Fruit fly (Drosophila melanogaster) whole organism, embryonic: ENCODE data around the gene Pa1.
A peak's percentile ranks its signal among the peaks of the same experiment; 100 is the strongest.

Experiments
- BEAF-32 ChIP-seq: fragments of 200-800 bp; sonication (Bioruptor generic); optimal IDR thresholded peaks from 3 replicates; lab custom pipeline; 2017; ENCODE audit warnings: missing biosample characterization, missing genetic modification characterization, mild to moderate bottlenecking, moderate library complexity, missing genetic modification reagents
- CG10366 ChIP-seq: fragments of 200-800 bp; sonication (Bioruptor generic); IDR thresholded peaks from 2 replicates; pipeline ENCODE4 v1.3.6; 2022; ENCODE audit warnings: missing biosample characterization, missing genetic modification characterization
- CG11560 ChIP-seq: fragments of 200-800 bp; sonication (Bioruptor generic); IDR thresholded peaks from 3 replicates; pipeline ENCODE4 v1.3.6; 2022; ENCODE audit warnings: missing biosample characterization, missing genetic modification characterization
- CG12299 ChIP-seq: fragments of 200-800 bp; sonication (Bioruptor generic); optimal IDR thresholded peaks from 2 replicates; lab custom pipeline; 2018; ENCODE audit warnings: missing biosample characterization, mild to moderate bottlenecking, missing genetic modification characterization
- CG12942 ChIP-seq: fragments of 200-800 bp; sonication (Bioruptor generic); optimal IDR thresholded peaks from 3 replicates; lab custom pipeline; 2016; ENCODE audit warnings: missing biosample characterization, missing genetic modification characterization
- CG14710 ChIP-seq: fragments of 200-800 bp; sonication (Bioruptor generic); optimal IDR thresholded peaks from 3 replicates; lab custom pipeline; 2019; ENCODE audit warnings: missing biosample characterization, mild to moderate bottlenecking, missing genetic modification characterization, moderate library complexity
- CG15514 ChIP-seq: fragments of 200-800 bp; sonication (Bioruptor generic); optimal IDR thresholded peaks from 3 replicates; lab custom pipeline; 2017; ENCODE audit warnings: missing biosample characterization, missing genetic modification characterization, mild to moderate bottlenecking, moderate library complexity, missing genetic modification reagents
- CG15601 ChIP-seq: fragments of 200-800 bp; sonication (Bioruptor generic); optimal IDR thresholded peaks from 3 replicates; lab custom pipeline; 2019; ENCODE audit warnings: missing biosample characterization, mild to moderate bottlenecking, missing genetic modification characterization, moderate library complexity
- CG18619 ChIP-seq: fragments of 200-800 bp; sonication (Bioruptor generic); optimal IDR thresholded peaks from 3 replicates; lab custom pipeline; 2017; ENCODE audit warnings: missing biosample characterization, mild to moderate bottlenecking, missing genetic modification characterization
- CG2678 ChIP-seq: fragments of 200-800 bp; sonication (Bioruptor generic); optimal IDR thresholded peaks from 3 replicates; lab custom pipeline; 2019; ENCODE audit warnings: missing biosample characterization, mild to moderate bottlenecking, missing genetic modification characterization, moderate library complexity
- CG30020 ChIP-seq: fragments of 200-800 bp; optimal IDR thresholded peaks from 2 replicates; lab custom pipeline; 2019; ENCODE audit warnings: missing biosample characterization, mild to moderate bottlenecking, missing genetic modification characterization, moderate library complexity
- CG33213 ChIP-seq: fragments of 200-800 bp; sonication (Bioruptor generic); optimal IDR thresholded peaks from 3 replicates; lab custom pipeline; 2016; ENCODE audit warnings: missing biosample characterization, missing genetic modification characterization
- CG34422 ChIP-seq: fragments of 200-800 bp; sonication (Bioruptor generic); IDR thresholded peaks from 3 replicates; pipeline ENCODE4 v1.3.6; 2022; ENCODE audit warnings: missing biosample characterization, missing genetic modification characterization
- CG3847 ChIP-seq: fragments of 200-800 bp; sonication (Bioruptor generic); IDR thresholded peaks from 2 replicates; pipeline ENCODE4 v1.3.6; 2022; ENCODE audit warnings: missing biosample characterization, missing genetic modification characterization
- CG4617 ChIP-seq: fragments of 200-800 bp; sonication (Bioruptor generic); optimal IDR thresholded peaks from 3 replicates; lab custom pipeline; 2016; ENCODE audit warnings: missing biosample characterization, missing genetic modification characterization, borderline replicate concordance
- CG8089 ChIP-seq: fragments of 200-800 bp; sonication (Bioruptor generic); optimal IDR thresholded peaks from 3 replicates; lab custom pipeline; 2016; ENCODE audit warnings: missing biosample characterization, missing genetic modification characterization
- CG9727 ChIP-seq: fragments of 200-800 bp; sonication (Bioruptor generic); optimal IDR thresholded peaks from 3 replicates; lab custom pipeline; 2017; ENCODE audit warnings: missing biosample characterization, mild to moderate bottlenecking, missing genetic modification characterization
- CG9797 ChIP-seq: fragments of 200-800 bp; sonication (Bioruptor generic); optimal IDR thresholded peaks from 3 replicates; lab custom pipeline; 2018; ENCODE audit warnings: missing biosample characterization, mild to moderate bottlenecking, missing genetic modification characterization
- CkIIα-i1 ChIP-seq: fragments of 200-800 bp; sonication (Bioruptor generic); IDR thresholded peaks from 2 replicates; pipeline ENCODE4 v1.3.6; 2022; ENCODE audit warnings: missing biosample characterization, missing genetic modification characterization
- Dref ChIP-seq: fragments of 200-800 bp; sonication (Bioruptor generic); IDR thresholded peaks from 2 replicates; pipeline ENCODE4 v1.3.6; 2022; ENCODE audit warnings: missing biosample characterization, missing genetic modification characterization
- E2f2 ChIP-seq: fragments of 200-800 bp; sonication (Bioruptor generic); IDR thresholded peaks from 2 replicates; pipeline ENCODE4 v1.3.6; 2022; ENCODE audit warnings: missing biosample characterization, missing genetic modification characterization
- Ets97D ChIP-seq: fragments of 200-800 bp; sonication (Bioruptor generic); optimal IDR thresholded peaks from 3 replicates; lab custom pipeline; 2016; ENCODE audit warnings: missing biosample characterization, missing genetic modification characterization
- Hr51 ChIP-seq, 2 experiments: fragments of 200-800 bp; sonication (Bioruptor generic); optimal IDR thresholded peaks; 2 replicates in 1 of 2; 3 replicates in 1 of 2; lab custom pipeline; 2016 to 2018; ENCODE audit warnings: missing biosample characterization in 2 of 2, missing genetic modification characterization in 2 of 2, mild to moderate bottlenecking in 1 of 2, moderate library complexity in 1 of 2
- Lhr ChIP-seq: fragments of 200-800 bp; sonication (Bioruptor generic); optimal IDR thresholded peaks from 3 replicates; lab custom pipeline; 2017; ENCODE audit warnings: mild to moderate bottlenecking, missing biosample characterization, missing genetic modification reagents, missing genetic modification characterization
- Myb ChIP-seq: fragments of 200-800 bp; sonication (Bioruptor generic); optimal IDR thresholded peaks from 2 replicates; lab custom pipeline; 2016; ENCODE audit warnings: missing biosample characterization, missing genetic modification characterization
- Opbp ChIP-seq: fragments of 200-800 bp; sonication (Bioruptor generic); IDR thresholded peaks from 3 replicates; pipeline ENCODE4 v1.3.6; 2022; ENCODE audit warnings: missing biosample characterization, missing genetic modification characterization; ENCODE audit not compliant: partially characterized antibody
- Pdp1 ChIP-seq, 2 experiments: fragments of 200-800 bp; sonication (Bioruptor generic); optimal IDR thresholded peaks; 3 replicates each; lab custom pipeline; 2016; ENCODE audit warnings: missing biosample characterization in 2 of 2, missing genetic modification characterization in 2 of 2, mild to moderate bottlenecking in 1 of 2, moderate library complexity in 1 of 2
- Ptx1 ChIP-seq: fragments of 200-800 bp; sonication (Bioruptor generic); IDR thresholded peaks from 2 replicates; pipeline ENCODE4 v1.3.6; 2022; ENCODE audit warnings: missing biosample characterization, missing genetic modification characterization
- Sin3A ChIP-seq: fragments of >200 bp; optimal IDR thresholded peaks from 2 replicates; lab custom pipeline; 2018
- Sry-δ ChIP-seq: fragments of 200-800 bp; sonication (Bioruptor generic); optimal IDR thresholded peaks from 2 replicates; lab custom pipeline; 2016; ENCODE audit warnings: missing biosample characterization, missing genetic modification characterization
- Stat92E ChIP-seq, 3 experiments: fragments of >200 bp in 2 of 3; fragments of 200-800 bp in 1 of 3; sonication (Bioruptor generic) in 1 of 3; optimal IDR thresholded peaks; 2 replicates each; lab custom pipeline; 2017 to 2019; ENCODE audit warnings: missing biosample characterization in 3 of 3, missing genetic modification characterization in 3 of 3, mild to moderate bottlenecking in 1 of 3, moderate library complexity in 1 of 3
- Tbp ChIP-seq: fragments of >200 bp; optimal IDR thresholded peaks from 2 replicates; lab custom pipeline; 2018; ENCODE audit warnings: missing biosample characterization, missing genetic modification characterization
- amos ChIP-seq: fragments of 200-800 bp; sonication (Bioruptor generic); IDR thresholded peaks from 2 replicates; pipeline ENCODE4 v1.3.6; 2022; ENCODE audit warnings: missing biosample characterization, missing genetic modification characterization; ENCODE audit not compliant: partially characterized antibody
- disco-r ChIP-seq: fragments of 200-800 bp; sonication (Bioruptor generic); optimal IDR thresholded peaks from 2 replicates; lab custom pipeline; 2016; ENCODE audit warnings: missing biosample characterization, missing genetic modification characterization
- knrl ChIP-seq: fragments of 200-800 bp; sonication (Bioruptor generic); IDR thresholded peaks from 3 replicates; pipeline ENCODE4 v1.3.6; 2022; ENCODE audit warnings: missing biosample characterization, missing genetic modification characterization; ENCODE audit not compliant: partially characterized antibody
- lilli ChIP-seq: fragments of 200-800 bp; sonication (Bioruptor generic); optimal IDR thresholded peaks from 3 replicates; lab custom pipeline; 2016; ENCODE audit warnings: missing biosample characterization, missing genetic modification characterization
- nmo ChIP-seq: fragments of 200-800 bp; sonication (Bioruptor generic); optimal IDR thresholded peaks from 2 replicates; lab custom pipeline; 2018; ENCODE audit warnings: missing biosample characterization, mild to moderate bottlenecking, missing genetic modification characterization, moderate library complexity
- prd ChIP-seq, 3 experiments: fragments of >200 bp in 2 of 3; fragments of 200-800 bp in 1 of 3; sonication (Bioruptor generic) in 1 of 3; optimal IDR thresholded peaks in 2 of 3; IDR thresholded peaks in 1 of 3; 2 replicates in 2 of 3; 3 replicates in 1 of 3; pipeline versions ENCODE4 v1.3.6 to Lab custom; 2017 to 2022; ENCODE audit warnings: missing biosample characterization in 1 of 3, missing genetic modification characterization in 1 of 3
- pzg ChIP-seq: fragments of 200-800 bp; sonication (Bioruptor generic); optimal IDR thresholded peaks from 3 replicates; lab custom pipeline; 2018; ENCODE audit warnings: missing biosample characterization, mild to moderate bottlenecking, missing genetic modification characterization, moderate library complexity
- row ChIP-seq: fragments of 200-800 bp; sonication (Bioruptor generic); IDR thresholded peaks from 3 replicates; pipeline ENCODE4 v1.3.6; 2022; ENCODE audit warnings: missing biosample characterization, missing genetic modification characterization
- sens ChIP-seq: fragments of 200-800 bp; sonication (Bioruptor generic); peaks from one replicate; lab custom pipeline; 2016; ENCODE audit warnings: missing biosample characterization, missing genetic modification characterization
- slou ChIP-seq: fragments of 200-800 bp; sonication (Bioruptor generic); optimal IDR thresholded peaks from 3 replicates; lab custom pipeline; 2016; ENCODE audit warnings: missing biosample characterization, missing genetic modification characterization
- sqz ChIP-seq: fragments of 200-800 bp; sonication (Bioruptor generic); optimal IDR thresholded peaks from 3 replicates; lab custom pipeline; 2018; ENCODE audit warnings: missing biosample characterization, mild to moderate bottlenecking, missing genetic modification characterization
- ssp ChIP-seq: fragments of 200-800 bp; sonication (Bioruptor generic); IDR thresholded peaks from 2 replicates; pipeline ENCODE4 v1.3.6; 2022; ENCODE audit warnings: missing biosample characterization, missing genetic modification characterization
- stwl ChIP-seq: fragments of 200-800 bp; sonication (Bioruptor generic); optimal IDR thresholded peaks from 3 replicates; lab custom pipeline; 2018; ENCODE audit warnings: missing biosample characterization, mild to moderate bottlenecking, missing genetic modification characterization, moderate library complexity
- trem ChIP-seq: fragments of 200-800 bp; optimal IDR thresholded peaks from 3 replicates; lab custom pipeline; 2019; ENCODE audit warnings: missing biosample characterization, mild to moderate bottlenecking, missing genetic modification characterization, moderate library complexity
- unc-4 ChIP-seq: fragments of 200-800 bp; sonication (Bioruptor generic); IDR thresholded peaks from 2 replicates; pipeline ENCODE4 v1.3.6; 2022; ENCODE audit warnings: missing biosample characterization, missing genetic modification characterization; ENCODE audit not compliant: partially characterized antibody
- usp ChIP-seq: fragments of >200 bp; optimal IDR thresholded peaks from 2 replicates; lab custom pipeline; 2017; ENCODE audit warnings: missing biosample characterization, missing genetic modification characterization
- vnd ChIP-seq: fragments of 200-800 bp; sonication (Bioruptor generic); IDR thresholded peaks from 3 replicates; pipeline ENCODE4 v1.3.6; 2022; ENCODE audit warnings: missing biosample characterization, missing genetic modification characterization; ENCODE audit not compliant: partially characterized antibody

The Pa1 gene

dm6 chrX:11355708-11356174, 3.3 kb upstream of the Pa1 start, which contains the start of gene dsh (continued):
- no peak for TF ChIP-seq CG12942
- TF ChIP-seq CG9727 (GFP tag; lab: Kevin White, UChicago): peak; percentile 24
- no peak for TF ChIP-seq CkIIα-i1 (GFP tag; lab: Robert Waterston, UW)
- peak; percentile 60 for TF ChIP-seq unc-4
- no peak for TF ChIP-seq slou (GFP tag; lab: Kevin White, UChicago)
- TF ChIP-seq CG15514 (GFP tag; lab: Kevin White, UChicago): peak; percentile 15
- TF ChIP-seq lilli (GFP tag; lab: Kevin White, UChicago): peak; percentile 21
- TF ChIP-seq CG18619 (GFP tag; lab: Kevin White, UChicago): no peak
- peak; percentile 87 for TF ChIP-seq CG4617 (GFP tag; lab: Kevin White, UChicago)
- peak; percentile 62 for TF ChIP-seq E2f2
- peak; percentile 53 for TF ChIP-seq nmo (GFP tag; lab: Kevin White, UChicago)
- peak in 1 of 3 experiments; percentile 1 for TF ChIP-seq Stat92E (GFP tag; optimal IDR thresholded peaks at IDR 0.05; lab: Kevin White, UChicago)
- no peak for TF ChIP-seq CG2678 (tag; lab: Kevin White, UChicago)
- no peak for TF ChIP-seq CG8089 (GFP tag; lab: Kevin White, UChicago)
- TF ChIP-seq disco-r: no peak
- TF ChIP-seq prd (optimal IDR thresholded peaks at IDR 0.05; lab: Kevin White, UChicago): no peak
- 0 out of 3 replicates have a peak, but pooled peaks have one; percentile 14 for TF ChIP-seq prd (GFP tag; IDR thresholded peaks at IDR 0.05; lab: Robert Waterston, UW)
- peak; percentile 56 for TF ChIP-seq trem (tag; lab: Kevin White, UChicago)
- TF ChIP-seq CG14710: peak; percentile 57
- TF ChIP-seq Pdp1 (GFP tag; optimal IDR thresholded peaks at IDR 0.05; lab: Kevin White, UChicago): peak in 1 of 2 experiments; percentile 27
- TF ChIP-seq Lhr (GFP tag; lab: Kevin White, UChicago): peak; percentile 5
- peak; percentile 32 for TF ChIP-seq stwl (tag; lab: Kevin White, UChicago)
- TF ChIP-seq Dref: peak; percentile 61
- no peak for TF ChIP-seq CG15601 (tag; lab: Kevin White, UChicago)
- TF ChIP-seq Hr51 (GFP tag; optimal IDR thresholded peaks at IDR 0.05; lab: Kevin White, UChicago): no peak
- TF ChIP-seq BEAF-32 (GFP tag; lab: Kevin White, UChicago): peak; percentile 74
- peak; percentile 72 for TF ChIP-seq CG9797 (GFP tag; lab: Kevin White, UChicago)
- 0 out of 3 replicates have a peak, but pooled peaks have one; percentile 6 for TF ChIP-seq Opbp (GFP tag; lab: Robert Waterston, UW)
- peak; percentile 38 for TF ChIP-seq CG30020
- TF ChIP-seq CG10366 (GFP tag; lab: Robert Waterston, UW): no peak
- peak; percentile 19; the same call in 1 of the 3 replicates for TF ChIP-seq CG11560 (tag; lab: Robert Waterston, UW)
- peak; percentile 86 for TF ChIP-seq sens
- TF ChIP-seq Ets97D (GFP tag; lab: Kevin White, UChicago): peak; percentile 9
- peak; percentile 82 for TF ChIP-seq sqz (GFP tag; lab: Kevin White, UChicago)
- TF ChIP-seq CG34422 (GFP tag; lab: Robert Waterston, UW): 0 out of 3 replicates have a peak, but pooled peaks have one; percentile 48
- TF ChIP-seq Myb (GFP tag; lab: Kevin White, UChicago): peak; percentile 65
- peak; percentile 29; the same call in 1 of the 2 replicates for TF ChIP-seq amos (GFP tag; lab: Robert Waterston, UW)
- no peak for TF ChIP-seq ssp (GFP tag; lab: Robert Waterston, UW)
- peak; percentile 48 for TF ChIP-seq Sin3A (lab: Kevin White, UChicago)
- peak; percentile 57 for TF ChIP-seq Sry-δ (GFP tag; lab: Kevin White, UChicago)
- peak; percentile 61 for TF ChIP-seq pzg (GFP tag; lab: Kevin White, UChicago)
- TF ChIP-seq CG3847 (GFP tag; lab: Robert Waterston, UW): peak; percentile 58
- TF ChIP-seq vnd (GFP tag; lab: Robert Waterston, UW): no peak
- no peak for TF ChIP-seq CG33213 (GFP tag; lab: Kevin White, UChicago)
- no peak for TF ChIP-seq Ptx1 (GFP tag; lab: Robert Waterston, UW)
- no peak for TF ChIP-seq usp
- TF ChIP-seq knrl (GFP tag; lab: Robert Waterston, UW): peak; percentile 55
- TF ChIP-seq Tbp: no peak
- TF ChIP-seq row (GFP tag; lab: Robert Waterston, UW): peak; percentile 60
- TF ChIP-seq CG12299 (tag; lab: Kevin White, UChicago): no peak
